Worm (Caenorhabditis elegans) whole organism, L4 larva: ENCODE results near the gene gmeb-1.

Source experiments
- F26F4.8 ChIP-seq: fragments of 200-800 bp; sonication (Bioruptor generic); conservative IDR thresholded peaks from 2 replicates; pipeline ENCODE4 v1.3.6; 2022; ENCODE audit warnings: missing genetic modification characterization, missing compliant biosample characterization
- F37D6.2 ChIP-seq: sonication (generic microtip); optimal IDR thresholded peaks from 2 replicates; lab custom pipeline; 2016; ENCODE audit warnings: mild to moderate bottlenecking, missing genetic modification characterization, missing compliant biosample characterization
- F44E2.7 ChIP-seq: fragments of 200-800 bp; sonication (Bioruptor generic); IDR thresholded peaks from 2 replicates; pipeline ENCODE4 v2.1.2; 2022; ENCODE audit warnings: missing genetic modification characterization, missing compliant biosample characterization
- T26A8.4 ChIP-seq: fragments of 200-800 bp; sonication (Bioruptor generic); IDR thresholded peaks from 2 replicates; pipeline ENCODE4 v1.3.6; 2022; ENCODE audit warnings: missing genetic modification characterization, missing compliant biosample characterization
- Y105C5A.15 ChIP-seq: fragments of 200-800 bp; sonication (Bioruptor generic); IDR thresholded peaks from 2 replicates; pipeline ENCODE4 v1.3.6; 2022; ENCODE audit warnings: missing genetic modification characterization, missing compliant biosample characterization
- Y48G9A.11 ChIP-seq: fragments of 200-800 bp; sonication (Bioruptor generic); IDR thresholded peaks from 2 replicates; pipeline ENCODE4 v1.3.6; 2022; ENCODE audit warnings: missing genetic modification reagents, missing genetic modification characterization, missing compliant biosample characterization
- Y5F2A.4 ChIP-seq: fragments of 200-800 bp; sonication (Bioruptor generic); optimal IDR thresholded peaks from 2 replicates; lab custom pipeline; 2018; ENCODE audit warnings: mild to moderate bottlenecking, missing genetic modification characterization, missing compliant biosample characterization
- ZK337.2 ChIP-seq: fragments of 200-800 bp; sonication (Bioruptor generic); IDR thresholded peaks from 2 replicates; pipeline ENCODE4 v1.3.6; 2022; ENCODE audit warnings: missing genetic modification reagents, missing genetic modification characterization, missing compliant biosample characterization
- attf-4 ChIP-seq: sonication (generic microtip); optimal IDR thresholded peaks from 3 replicates; lab custom pipeline; 2017; ENCODE audit warnings: missing biosample characterization, missing genetic modification characterization
- ceh-20 ChIP-seq: fragments of 200-800 bp; sonication (Bioruptor generic); IDR thresholded peaks from 2 replicates; pipeline ENCODE4 v1.3.6; 2022; ENCODE audit warnings: missing genetic modification reagents, missing genetic modification characterization, missing compliant biosample characterization
- ceh-32 ChIP-seq: sonication (generic microtip); optimal IDR thresholded peaks from 2 replicates; lab custom pipeline; 2016; ENCODE audit warnings: mild to moderate bottlenecking, missing genetic modification characterization, missing compliant biosample characterization; ENCODE audit not compliant: poor library complexity
- ceh-44 ChIP-seq: fragments of 200-800 bp; sonication (Bioruptor generic); IDR thresholded peaks from 2 replicates; pipeline ENCODE4 v1.3.6; 2022; ENCODE audit warnings: missing genetic modification reagents, missing genetic modification characterization, missing compliant biosample characterization
- cey-2 ChIP-seq: sonication (generic microtip); optimal IDR thresholded peaks from 3 replicates; lab custom pipeline; 2017; ENCODE audit warnings: missing genetic modification characterization, mild to moderate bottlenecking, missing compliant biosample characterization, antibody characterized with exemption, borderline replicate concordance; ENCODE audit not compliant: insufficient read depth
- daf-12 ChIP-seq: fragments of 150-350 bp; optimal IDR thresholded peaks from 2 replicates; lab custom pipeline; 2014; ENCODE audit warnings: missing biosample characterization, missing genetic modification reagents, missing genetic modification characterization
- daf-16 ChIP-seq, 3 experiments: sonication (generic microtip); optimal IDR thresholded peaks; 2 replicates each; lab custom pipeline; 2016 to 2017; ENCODE audit warnings: missing genetic modification characterization in 3 of 3, missing genetic modification reagents in 3 of 3, mild to moderate bottlenecking in 2 of 3, missing compliant biosample characterization in 2 of 3, missing biosample characterization in 1 of 3, moderate library complexity in 1 of 3
- daf-19 ChIP-seq: fragments of 200-800 bp; sonication (Bioruptor generic); conservative IDR thresholded peaks from 2 replicates; pipeline ENCODE4 v1.3.6; 2022; ENCODE audit warnings: missing genetic modification characterization, missing compliant biosample characterization
- daf-8 ChIP-seq: fragments of 200-800 bp; sonication (Bioruptor generic); IDR thresholded peaks from 2 replicates; pipeline ENCODE4 v1.3.6; 2022; ENCODE audit warnings: missing genetic modification characterization, missing compliant biosample characterization
- dmd-9 ChIP-seq: fragments of 200-800 bp; sonication (Bioruptor generic); IDR thresholded peaks from 2 replicates; pipeline ENCODE4 v1.3.6; 2022; ENCODE audit warnings: missing genetic modification reagents, missing genetic modification characterization, missing compliant biosample characterization
- dpl-1 ChIP-seq: fragments of 150-350 bp; optimal IDR thresholded peaks from 2 replicates; lab custom pipeline; 2014; ENCODE audit warnings: missing biosample characterization, missing genetic modification reagents, missing genetic modification characterization
- duxl-1 ChIP-seq: sonication (generic microtip); optimal IDR thresholded peaks from 2 replicates; lab custom pipeline; 2016; ENCODE audit warnings: mild to moderate bottlenecking, missing genetic modification characterization, moderate library complexity, missing compliant biosample characterization; ENCODE audit not compliant: poor library complexity
- egl-27 ChIP-seq: sonication (generic microtip); optimal IDR thresholded peaks from 3 replicates; lab custom pipeline; 2017; ENCODE audit warnings: missing biosample characterization, missing genetic modification reagents, missing genetic modification characterization
- fkh-10 ChIP-seq: fragments of 150-350 bp; optimal IDR thresholded peaks from 2 replicates; lab custom pipeline; 2014; ENCODE audit warnings: missing biosample characterization, missing genetic modification reagents, missing genetic modification characterization
- gei-8 ChIP-seq: fragments of 200-800 bp; sonication (Bioruptor generic); optimal IDR thresholded peaks from 2 replicates; lab custom pipeline; 2018; ENCODE audit warnings: mild to moderate bottlenecking, missing genetic modification characterization, missing compliant biosample characterization
- hif-1 ChIP-seq, 2 experiments: sonication (generic microtip); optimal IDR thresholded peaks; 2 replicates each; lab custom pipeline; 2016 to 2017; ENCODE audit warnings: missing compliant biosample characterization in 2 of 2, missing genetic modification characterization in 2 of 2, missing genetic modification reagents in 2 of 2, missing genotype in 2 of 2, mild to moderate bottlenecking in 1 of 2
- jun-1 ChIP-seq: fragments of 150-350 bp; optimal IDR thresholded peaks from 2 replicates; lab custom pipeline; 2014; ENCODE audit warnings: missing biosample characterization, missing genetic modification reagents, missing genetic modification characterization
- lin-13 ChIP-seq: fragments of 150-350 bp; optimal IDR thresholded peaks from 2 replicates; lab custom pipeline; 2014; ENCODE audit warnings: missing biosample characterization, missing genetic modification reagents, missing genetic modification characterization
- lin-15B ChIP-seq: fragments of 150-350 bp; sonication (generic microtip); optimal IDR thresholded peaks from 3 replicates; lab custom pipeline; 2014; ENCODE audit warnings: missing biosample characterization, missing genetic modification characterization
- lin-39 ChIP-seq: fragments of 150-350 bp; optimal IDR thresholded peaks from 2 replicates; lab custom pipeline; 2014; ENCODE audit warnings: missing biosample characterization, missing genetic modification reagents, missing genetic modification characterization
- madf-9 ChIP-seq: fragments of 200-800 bp; sonication (Bioruptor generic); conservative IDR thresholded peaks from 2 replicates; pipeline ENCODE4 v1.3.6; 2022; ENCODE audit warnings: missing genetic modification reagents, missing genetic modification characterization, missing compliant biosample characterization
- mdt-29 ChIP-seq: fragments of 200-800 bp; sonication (Bioruptor generic); IDR thresholded peaks from 2 replicates; pipeline ENCODE4 v1.3.6; 2022; ENCODE audit warnings: missing genetic modification reagents, missing genetic modification characterization, missing compliant biosample characterization
- mep-1 ChIP-seq: fragments of 150-350 bp; sonication (generic microtip); optimal IDR thresholded peaks from 3 replicates; lab custom pipeline; 2014; ENCODE audit warnings: missing biosample characterization, missing genetic modification characterization
- nhr-10 ChIP-seq: fragments of 150-350 bp; optimal IDR thresholded peaks from 2 replicates; lab custom pipeline; 2014; ENCODE audit warnings: missing biosample characterization, missing genetic modification characterization
- nhr-11 ChIP-seq: fragments of 150-350 bp; optimal IDR thresholded peaks from 2 replicates; lab custom pipeline; 2014; ENCODE audit warnings: missing biosample characterization, missing genetic modification characterization
- nhr-237 ChIP-seq: sonication (generic microtip); optimal IDR thresholded peaks from 2 replicates; lab custom pipeline; 2017; ENCODE audit warnings: missing biosample characterization, missing genetic modification characterization
- nhr-28 ChIP-seq: fragments of 150-350 bp; optimal IDR thresholded peaks from 2 replicates; lab custom pipeline; 2014; ENCODE audit warnings: missing biosample characterization, missing genetic modification characterization
- nhr-48 ChIP-seq: sonication (generic microtip); optimal IDR thresholded peaks from 2 replicates; lab custom pipeline; 2016; ENCODE audit warnings: mild to moderate bottlenecking, missing genetic modification characterization, missing compliant biosample characterization
- nhr-6 ChIP-seq: fragments of 150-350 bp; optimal IDR thresholded peaks from 2 replicates; lab custom pipeline; 2014; ENCODE audit warnings: missing biosample characterization, missing genetic modification characterization
- nhr-76 ChIP-seq: fragments of 150-350 bp; optimal IDR thresholded peaks from 2 replicates; lab custom pipeline; 2014; ENCODE audit warnings: missing biosample characterization, missing genetic modification characterization
- nhr-77 ChIP-seq: fragments of 150-350 bp; optimal IDR thresholded peaks from 2 replicates; lab custom pipeline; 2014; ENCODE audit warnings: missing biosample characterization, missing genetic modification characterization
- pha-4 ChIP-seq, 2 experiments: fragments of 150-350 bp in 1 of 2; fragments of 200-800 bp in 1 of 2; sonication (Bioruptor generic) in 1 of 2; IDR thresholded peaks in 1 of 2; optimal IDR thresholded peaks in 1 of 2; 2 replicates each; pipeline versions ENCODE4 v1.3.6 to Lab custom; 2014 to 2022; ENCODE audit warnings: missing genetic modification characterization in 2 of 2, missing genetic modification reagents in 2 of 2, missing biosample characterization in 1 of 2, missing compliant biosample characterization in 1 of 2
- saeg-2 ChIP-seq: fragments of 200-800 bp; sonication (Bioruptor generic); IDR thresholded peaks from 2 replicates; pipeline ENCODE4 v1.3.6; 2022; ENCODE audit warnings: missing genetic modification reagents, missing genetic modification characterization, missing compliant biosample characterization
- skn-1 ChIP-seq: fragments of 150-350 bp; optimal IDR thresholded peaks from 2 replicates; lab custom pipeline; 2014; ENCODE audit warnings: missing biosample characterization, missing genetic modification characterization
- tra-1 ChIP-seq: fragments of 200-800 bp; sonication (Bioruptor generic); IDR thresholded peaks from 2 replicates; pipeline ENCODE4 v1.3.6; 2022; ENCODE audit warnings: missing genetic modification reagents, missing genetic modification characterization, missing compliant biosample characterization
- vab-7 ChIP-seq: fragments of 200-800 bp; sonication (Bioruptor generic); IDR thresholded peaks from 2 replicates; pipeline ENCODE4 v1.3.6; 2022; ENCODE audit warnings: missing genetic modification reagents, missing genetic modification characterization, missing compliant biosample characterization
- zfp-3 ChIP-seq: fragments of 200-800 bp; sonication (Bioruptor generic); conservative IDR thresholded peaks from 2 replicates; pipeline ENCODE4 v1.3.6; 2022; ENCODE audit warnings: missing genetic modification reagents, missing genetic modification characterization, missing compliant biosample characterization
- zip-11 ChIP-seq: fragments of 200-800 bp; sonication (Bioruptor generic); IDR thresholded peaks from 2 replicates; pipeline ENCODE4 v1.3.6; 2022; ENCODE audit warnings: missing genetic modification characterization, missing compliant biosample characterization
- zip-2 ChIP-seq: fragments of 150-350 bp; optimal IDR thresholded peaks from 2 replicates; lab custom pipeline; 2014; ENCODE audit warnings: missing biosample characterization, missing genetic modification characterization
- ztf-11 ChIP-seq: fragments of 150-350 bp; optimal IDR thresholded peaks from 2 replicates; lab custom pipeline; 2014; ENCODE audit warnings: missing biosample characterization, missing genetic modification characterization
- ztf-7 ChIP-seq: fragments of 150-350 bp; optimal IDR thresholded peaks from 2 replicates; lab custom pipeline; 2014; ENCODE audit warnings: missing biosample characterization, missing genetic modification characterization

The gmeb-1 gene

ce11 chrII:11783-12182 is 7.6 kb upstream of the gmeb-1 start, which contains the start of gene best-4:
TSS of gene best-4 (minus strand) at chrII:11883.
- TF ChIP-seq jun-1 = no peak
- TF ChIP-seq madf-9 (GFP tag; lab: Robert Waterston, UW) = no peak
- no peak for TF ChIP-seq F44E2.7 (GFP tag; lab: Robert Waterston, UW)
- no peak for TF ChIP-seq zip-11 (GFP tag; lab: Robert Waterston, UW)
- TF ChIP-seq mdt-29 (GFP tag; lab: Robert Waterston, UW) = no peak
- no peak for TF ChIP-seq ztf-7
- TF ChIP-seq ceh-32 = no peak
- TF ChIP-seq T26A8.4 (GFP tag; lab: Robert Waterston, UW) = no peak
- TF ChIP-seq fkh-10 = no peak
- no peak for TF ChIP-seq nhr-237
- TF ChIP-seq duxl-1 (tag; lab: Kevin White, UChicago) = no peak
- no peak for TF ChIP-seq zip-2 (tag; lab: Kevin White, UChicago)
- TF ChIP-seq hif-1 (tag; optimal IDR thresholded peaks at IDR 0.05; lab: Kevin White, UChicago) = no peak
- no peak for TF ChIP-seq lin-39 (tag; lab: Kevin White, UChicago)
- no peak for TF ChIP-seq nhr-6 (tag; lab: Kevin White, UChicago)
- no peak for TF ChIP-seq F26F4.8 (GFP tag; lab: Robert Waterston, UW)
- TF ChIP-seq nhr-76 = no peak
- no peak for TF ChIP-seq F37D6.2 (tag; lab: Kevin White, UChicago)

ce11 chrII:12685-13084 is 6.7 kb upstream of the gmeb-1 start, which contains the start of gene best-3:
TSS of gene best-3 (plus strand) at chrII:12985.
- TF ChIP-seq nhr-28 (tag; lab: Kevin White, UChicago) = no peak
- no peak for TF ChIP-seq dpl-1 (GFP tag; lab: Kevin White, UChicago)
- TF ChIP-seq ZK337.2 = no peak
- TF ChIP-seq ceh-32 = no peak
- TF ChIP-seq daf-8 (GFP tag; lab: Robert Waterston, UW) = no peak
- no peak for TF ChIP-seq Y48G9A.11 (GFP tag; lab: Robert Waterston, UW)
- no peak for TF ChIP-seq vab-7
- no peak for TF ChIP-seq zfp-3
- no peak for TF ChIP-seq dmd-9 (GFP tag; lab: Robert Waterston, UW)
- no peak for TF ChIP-seq daf-16 (GFP tag; optimal IDR thresholded peaks at IDR 0.05; lab: Kevin White, UChicago)
- no peak for TF ChIP-seq daf-16 (tag; optimal IDR thresholded peaks at IDR 0.05; lab: Kevin White, UChicago)
- no peak for TF ChIP-seq ztf-7
- no peak for TF ChIP-seq nhr-77
- TF ChIP-seq ceh-44 = no peak
- no peak for TF ChIP-seq daf-19 (GFP tag; lab: Robert Waterston, UW)
- TF ChIP-seq nhr-48 = no peak

ce11 chrII:18787-19186 is 551 bp upstream of the gmeb-1 start:
- TF ChIP-seq nhr-6 (tag; lab: Kevin White, UChicago) (peak; percentile 48), gei-8 (GFP tag; lab: Kevin White, UChicago) (no peak), dmd-9 (GFP tag; lab: Robert Waterston, UW) (no peak), Y5F2A.4 (GFP tag; lab: Kevin White, UChicago) (no peak), dpl-1 (GFP tag; lab: Kevin White, UChicago) (peak; percentile 61), ztf-11 (tag; lab: Kevin White, UChicago) (no peak), skn-1 (tag; lab: Kevin White, UChicago) (no peak), tra-1 (GFP tag; lab: Robert Waterston, UW) (0 out of 2 replicates have a peak, but pooled peaks have one; percentile 52), Y105C5A.15 (GFP tag; lab: Robert Waterston, UW) (no peak), F37D6.2 (tag; lab: Kevin White, UChicago) (peak; percentile 53), cey-2 (tag; lab: Kevin White, UChicago) (no peak), daf-12 (no peak), F26F4.8 (GFP tag; lab: Robert Waterston, UW) (no peak), nhr-10 (tag; lab: Kevin White, UChicago) (no peak), lin-15B (tag; lab: Kevin White, UChicago) (no peak), madf-9 (GFP tag; lab: Robert Waterston, UW) (peak; percentile 64; the same call in 1 of the 2 replicates), attf-4 (no peak), mep-1 (tag; lab: Kevin White, UChicago) (peak; percentile 84), nhr-11 (tag; lab: Kevin White, UChicago) (peak; percentile 69), lin-13 (GFP tag; lab: Kevin White, UChicago) (peak; percentile 45), egl-27 (tag; lab: Kevin White, UChicago) (no peak), saeg-2 (GFP tag; lab: Robert Waterston, UW) (0 out of 2 replicates have a peak, but pooled peaks have one; percentile 53), pha-4 (GFP tag; IDR thresholded peaks at IDR 0.05; lab: Robert Waterston, UW) (no peak), pha-4 (tag; optimal IDR thresholded peaks at IDR 0.05; lab: Kevin White, UChicago) (no peak), ceh-20 (GFP tag; lab: Robert Waterston, UW) (peak; percentile 82; the same call in 1 of the 2 replicates)
